Worm (Caenorhabditis elegans) whole organism, L3 larva: Measurements from ENCODE around the gene pqn-22.

Experiments
- elt-1 ChIP-seq: fragments of 150-350 bp; optimal IDR thresholded peaks from 2 replicates; lab custom pipeline; 2014; ENCODE audit warnings: missing biosample characterization, missing genetic modification characterization
- elt-2 ChIP-seq: sonication (generic microtip); optimal IDR thresholded peaks from 2 replicates; lab custom pipeline; 2016; ENCODE audit warnings: missing genetic modification reagents, mild to moderate bottlenecking, missing genetic modification characterization, missing compliant biosample characterization
- skn-1 ChIP-seq: fragments of 150-350 bp; optimal IDR thresholded peaks from 2 replicates; lab custom pipeline; 2014; ENCODE audit warnings: missing biosample characterization, missing genetic modification characterization

ce11 chrIV:6054833-6055232 lies 21.4 kb upstream of the pqn-22 start:
- TF ChIP-seq elt-2 (tag; lab: Kevin White, UChicago) = no peak
- no peak for TF ChIP-seq skn-1
- TF ChIP-seq elt-1 (tag; lab: Kevin White, UChicago) = no peak
